Worm (Caenorhabditis elegans) whole organism, early embryonic: ENCODE measurements around the gene T27E4.5.

ENCODE experiments used
- ama-1 ChIP-seq: fragments of 150-350 bp; optimal IDR thresholded peaks from 2 replicates; lab custom pipeline; 2014
- hmg-4 ChIP-seq: fragments of 200-800 bp; sonication (Bioruptor generic); optimal IDR thresholded peaks from 2 replicates; lab custom pipeline; 2018; ENCODE audit warnings: mild to moderate bottlenecking, missing genetic modification characterization, missing compliant biosample characterization
- scrt-1 ChIP-seq: fragments of 200-800 bp; sonication (Bioruptor generic); IDR thresholded peaks from 2 replicates; pipeline ENCODE4 v1.3.6; 2022; ENCODE audit warnings: missing genetic modification characterization, missing compliant biosample characterization
- sea-1 ChIP-seq: fragments of 200-800 bp; sonication (Bioruptor generic); conservative IDR thresholded peaks from 2 replicates; pipeline ENCODE4 v1.3.6; 2022; ENCODE audit warnings: missing genetic modification characterization, missing compliant biosample characterization
- tbx-11 ChIP-seq: fragments of 200-800 bp; sonication (Bioruptor generic); IDR thresholded peaks from 2 replicates; pipeline ENCODE4 v1.3.6; 2022; ENCODE audit warnings: missing genetic modification characterization, missing compliant biosample characterization
- tbx-37 ChIP-seq: fragments of 200-800 bp; sonication (Bioruptor generic); conservative IDR thresholded peaks from 2 replicates; pipeline ENCODE4 v1.3.6; 2022; ENCODE audit warnings: missing genetic modification reagents, missing genetic modification characterization, missing compliant biosample characterization

DNA sequence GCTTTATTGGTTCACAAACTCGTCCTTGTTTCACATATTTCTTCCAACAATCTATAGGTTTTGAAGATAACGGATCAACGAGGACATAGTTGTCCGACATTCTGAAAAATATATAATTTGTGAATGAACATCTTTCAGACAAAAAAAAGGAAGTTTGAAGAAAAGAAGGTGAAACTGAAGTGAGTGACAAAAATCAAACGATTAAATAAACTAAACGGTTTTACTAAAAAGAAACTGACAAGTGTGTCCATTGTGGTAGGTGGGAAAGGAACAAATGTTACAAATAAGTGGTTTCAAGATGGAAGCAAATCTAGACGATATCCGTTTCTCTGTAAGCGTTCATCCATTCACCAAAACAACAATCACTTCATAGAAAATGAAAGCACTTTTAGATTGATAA, 7.2 kb downstream of the T27E4.5 start, which contains the start of gene C25E10.12:
- no peak for TF ChIP-seq tbx-11 (GFP tag; lab: Robert Waterston, UW)
- TF ChIP-seq sea-1 (GFP tag; lab: Robert Waterston, UW), result no peak
- TF ChIP-seq ama-1 (lab: Kevin White, UChicago), result no peak
- no peak for TF ChIP-seq tbx-37 (GFP tag; lab: Robert Waterston, UW)
- TF ChIP-seq scrt-1 (GFP tag; lab: Robert Waterston, UW), result no peak
- no peak for TF ChIP-seq hmg-4 (GFP tag; lab: Kevin White, UChicago)
